Fruit fly (Drosophila melanogaster): ENCODE data around the gene CG8833.

The CG8833 gene

DNA sequence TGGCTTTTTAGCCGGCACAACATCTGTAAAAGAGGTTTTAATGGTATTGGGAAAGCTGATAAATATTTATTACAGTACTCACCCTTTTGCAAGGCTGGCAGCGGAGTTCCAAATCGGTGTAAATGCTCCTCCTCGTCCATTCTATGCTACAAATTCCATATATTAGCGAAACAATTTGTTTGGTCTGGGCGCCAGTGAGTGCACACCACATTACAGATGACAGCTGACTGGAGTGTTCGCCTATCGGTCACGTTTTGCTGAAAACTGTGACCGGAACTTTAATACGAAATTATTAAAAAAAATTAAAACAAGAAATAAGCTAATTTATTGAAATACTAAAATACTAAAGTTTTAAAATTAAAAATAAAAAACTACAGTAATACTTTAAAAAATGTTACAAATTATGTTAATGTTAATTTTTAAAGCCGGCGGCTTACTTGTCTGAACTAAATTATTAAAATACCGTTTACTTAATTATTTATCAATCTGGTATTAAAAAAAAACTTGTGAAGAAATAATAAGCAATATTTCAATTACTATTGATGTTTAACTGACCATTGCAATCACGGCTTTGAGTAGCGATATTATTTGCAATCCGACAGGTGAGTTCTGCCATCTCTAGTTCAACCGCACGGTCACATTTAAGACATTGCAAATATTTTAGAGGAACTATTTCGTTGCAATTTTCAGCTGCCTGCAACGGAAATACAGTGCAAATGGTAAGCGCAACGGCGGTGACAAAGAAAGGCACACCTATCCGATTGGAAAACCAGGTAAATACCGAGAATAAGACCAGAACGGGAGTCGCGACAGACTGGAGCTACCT, at the start of gene CG8833, which contains the start of gene DCTN1-p150 (continued):
- TF ChIP-seq so (GFP tag; IDR thresholded peaks at IDR 0.05) (no peak), Dref (GFP tag; IDR thresholded peaks at IDR 0.05) (peak; percentile 35; the same call in 1 of the 2 replicates), CG15514 (GFP tag; optimal IDR thresholded peaks at IDR 0.05) (no peak), Gsc (GFP tag; IDR thresholded peaks at IDR 0.05) (no peak), btn (GFP tag; optimal IDR thresholded peaks at IDR 0.05) (no peak), slou (GFP tag; optimal IDR thresholded peaks at IDR 0.05) (no peak), CG4730 (GFP tag; IDR thresholded peaks at IDR 0.05) (no peak), CG31365 (tag; optimal IDR thresholded peaks at IDR 0.05) (no peak), esg (GFP tag; conservative IDR thresholded peaks at IDR 0.05) (peak; percentile 43; the same call in 1 of the 2 replicates), Usf (GFP tag; optimal IDR thresholded peaks at IDR 0.05) (no peak), trh (GFP tag; optimal IDR thresholded peaks at IDR 0.05) (no peak), sens (GFP tag) (peak; percentile 90), lab (GFP tag; optimal IDR thresholded peaks at IDR 0.05) (no peak), CG12769 (tag; optimal IDR thresholded peaks at IDR 0.05) (no peak), Ets65A (GFP tag) (peak; percentile 89), toy (GFP tag; IDR thresholded peaks at IDR 0.05) (no peak), CG9932 (GFP tag; IDR thresholded peaks at IDR 0.05) (peak; percentile 82), wor (GFP tag; IDR thresholded peaks at IDR 0.05) (no peak), tap (tag; optimal IDR thresholded peaks at IDR 0.05) (no peak), Fer3 (tag; optimal IDR thresholded peaks at IDR 0.05) (no peak), GATAe (GFP tag; conservative IDR thresholded peaks at IDR 0.05) (no peak), kni (GFP tag; optimal IDR thresholded peaks at IDR 0.05) (no peak), wdn (GFP tag; IDR thresholded peaks at IDR 0.05) (no peak), Bdp1 (GFP tag; optimal IDR thresholded peaks at IDR 0.05) (no peak), CG3163 (GFP tag; optimal IDR thresholded peaks at IDR 0.05) (no peak), NK7.1 (GFP tag; optimal IDR thresholded peaks at IDR 0.05) (no peak), CG31224 (GFP tag; IDR thresholded peaks at IDR 0.05) (no peak), dmrt11E (tag; optimal IDR thresholded peaks at IDR 0.05) (peak; percentile 35), BEAF-32 (GFP tag; optimal IDR thresholded peaks at IDR 0.05) (peak; percentile 77), jing (GFP tag; optimal IDR thresholded peaks at IDR 0.05) (no peak), ems (GFP tag; optimal IDR thresholded peaks at IDR 0.05) (no peak), run (tag; optimal IDR thresholded peaks at IDR 0.05) (no peak), nerfin-1 (tag; optimal IDR thresholded peaks at IDR 0.05) (no peak), CG15269 (tag; optimal IDR thresholded peaks at IDR 0.05) (no peak), ftz-f1 (GFP tag; optimal IDR thresholded peaks at IDR 0.05) (no peak), bbx (GFP tag; IDR thresholded peaks at IDR 0.05; ENCODE audit: partially characterized antibody) (no peak), CG10565 (GFP tag; optimal IDR thresholded peaks at IDR 0.05) (no peak), wek (GFP tag; optimal IDR thresholded peaks at IDR 0.05) (no peak), Six4 (GFP tag; optimal IDR thresholded peaks at IDR 0.05) (no peak), CG16813 (GFP tag; IDR thresholded peaks at IDR 0.05; ENCODE audit: partially characterized antibody) (peak; percentile 66)

All from whole organism, embryonic.